Worm (Caenorhabditis elegans) whole organism, mixed stage, embryonic: ENCODE results near the gene ugt-20.

Experiments used
- M03D4.4 ChIP-seq: sonication (generic microtip); optimal IDR thresholded peaks from 2 replicates; lab custom pipeline; 2017; ENCODE audit warnings: mild to moderate bottlenecking, missing genetic modification characterization, missing compliant biosample characterization
- bed-3 ChIP-seq: fragments of 200-800 bp; sonication (Bioruptor generic); optimal IDR thresholded peaks from 3 replicates; lab custom pipeline; 2018; ENCODE audit warnings: mild to moderate bottlenecking, missing genetic modification characterization, moderate library complexity, missing compliant biosample characterization
- blmp-1 ChIP-seq: fragments of 150-350 bp; optimal IDR thresholded peaks from 2 replicates; lab custom pipeline; 2014; ENCODE audit warnings: missing biosample characterization, missing genetic modification characterization
- ceh-43 ChIP-seq: fragments of 200-800 bp; sonication (Bioruptor generic); optimal IDR thresholded peaks from 2 replicates; lab custom pipeline; 2018; ENCODE audit warnings: mild to moderate bottlenecking, missing genetic modification characterization, moderate library complexity, missing compliant biosample characterization
- ceh-83 ChIP-seq: fragments of 200-800 bp; sonication (Bioruptor generic); optimal IDR thresholded peaks from 2 replicates; lab custom pipeline; 2018; ENCODE audit warnings: mild to moderate bottlenecking, missing genetic modification characterization, missing compliant biosample characterization
- ces-1 ChIP-seq: fragments of 150-350 bp; optimal IDR thresholded peaks from 2 replicates; lab custom pipeline; 2014; ENCODE audit warnings: missing biosample characterization, missing genetic modification reagents, missing genetic modification characterization
- cnd-1 ChIP-seq: fragments of 200-800 bp; sonication (Bioruptor generic); optimal IDR thresholded peaks from 2 replicates; lab custom pipeline; 2018; ENCODE audit warnings: mild to moderate bottlenecking, missing genetic modification characterization, missing compliant biosample characterization
- drap-1 ChIP-seq: fragments of 200-800 bp; sonication (Bioruptor generic); optimal IDR thresholded peaks from 3 replicates; lab custom pipeline; 2018; ENCODE audit warnings: mild to moderate bottlenecking, missing genetic modification characterization, missing compliant biosample characterization
- elt-1 ChIP-seq: sonication (generic microtip); optimal IDR thresholded peaks from 2 replicates; lab custom pipeline; 2017; ENCODE audit warnings: missing genetic modification characterization, mild to moderate bottlenecking, missing compliant biosample characterization, antibody characterized with exemption, moderate library complexity, borderline replicate concordance; ENCODE audit not compliant: insufficient read depth
- elt-3 ChIP-seq: fragments of 150-350 bp; optimal IDR thresholded peaks from 2 replicates; lab custom pipeline; 2014; ENCODE audit warnings: missing biosample characterization, missing genetic modification characterization
- flh-1 ChIP-seq: fragments of 200-800 bp; sonication (Bioruptor generic); optimal IDR thresholded peaks from 2 replicates; lab custom pipeline; 2018; ENCODE audit warnings: mild to moderate bottlenecking, missing genetic modification characterization, moderate library complexity, missing compliant biosample characterization
- ham-2 ChIP-seq: fragments of 200-800 bp; sonication (Bioruptor generic); optimal IDR thresholded peaks from 2 replicates; lab custom pipeline; 2018; ENCODE audit warnings: mild to moderate bottlenecking, missing genetic modification characterization, missing compliant biosample characterization
- hlh-1 ChIP-seq: fragments of 150-350 bp; optimal IDR thresholded peaks from 2 replicates; lab custom pipeline; 2014; ENCODE audit warnings: missing biosample characterization, missing genetic modification reagents, missing genetic modification characterization
- lin-13 ChIP-seq: fragments of 150-350 bp; optimal IDR thresholded peaks from 2 replicates; lab custom pipeline; 2014; ENCODE audit warnings: missing biosample characterization, missing genetic modification characterization
- lsy-2 ChIP-seq: fragments of 150-350 bp; optimal IDR thresholded peaks from 2 replicates; lab custom pipeline; 2014; ENCODE audit warnings: missing biosample characterization, missing genetic modification characterization
- mab-5 ChIP-seq: fragments of 150-350 bp; optimal IDR thresholded peaks from 2 replicates; lab custom pipeline; 2014; ENCODE audit warnings: missing biosample characterization, missing genetic modification characterization
- mep-1 ChIP-seq: fragments of 150-350 bp; optimal IDR thresholded peaks from 2 replicates; lab custom pipeline; 2017; ENCODE audit warnings: missing biosample characterization, missing genetic modification reagents, missing genetic modification characterization, inconsistent platforms
- mls-2 ChIP-seq: sonication (generic microtip); optimal IDR thresholded peaks from 2 replicates; lab custom pipeline; 2016; ENCODE audit warnings: mild to moderate bottlenecking, missing genetic modification characterization, moderate library complexity, missing compliant biosample characterization
- nhr-2 ChIP-seq: fragments of 150-350 bp; optimal IDR thresholded peaks from 2 replicates; lab custom pipeline; 2014; ENCODE audit warnings: missing biosample characterization, missing genetic modification characterization
- nhr-237 ChIP-seq: fragments of 150-350 bp; optimal IDR thresholded peaks from 2 replicates; lab custom pipeline; 2014; ENCODE audit warnings: missing biosample characterization, missing genetic modification characterization
- nhr-28 ChIP-seq: fragments of 150-350 bp; optimal IDR thresholded peaks from 2 replicates; lab custom pipeline; 2014; ENCODE audit warnings: missing biosample characterization, missing genetic modification characterization
- nhr-76 ChIP-seq: sonication (generic microtip); optimal IDR thresholded peaks from 2 replicates; lab custom pipeline; 2017; ENCODE audit warnings: missing biosample characterization, missing genetic modification characterization
- pha-4 ChIP-seq: fragments of 150-350 bp; optimal IDR thresholded peaks from 2 replicates; lab custom pipeline; 2018; ENCODE audit warnings: missing biosample characterization, missing genetic modification reagents, missing genetic modification characterization
- sem-2 ChIP-seq: fragments of 200-800 bp; sonication (Bioruptor generic); optimal IDR thresholded peaks from 2 replicates; lab custom pipeline; 2018; ENCODE audit warnings: mild to moderate bottlenecking, missing genetic modification characterization, missing compliant biosample characterization
- snpc-4 ChIP-seq: fragments of 150-350 bp; optimal IDR thresholded peaks from 2 replicates; lab custom pipeline; 2014; ENCODE audit warnings: missing biosample characterization, missing genetic modification characterization
- sptf-1 ChIP-seq: sonication (generic microtip); optimal IDR thresholded peaks from 2 replicates; lab custom pipeline; 2017; ENCODE audit warnings: mild to moderate bottlenecking, missing genetic modification characterization, moderate library complexity, missing compliant biosample characterization
- tbx-8 ChIP-seq: fragments of 200-800 bp; sonication (Bioruptor generic); optimal IDR thresholded peaks from 2 replicates; lab custom pipeline; 2018; ENCODE audit warnings: mild to moderate bottlenecking, missing genetic modification characterization, moderate library complexity, missing compliant biosample characterization
- unc-120 ChIP-seq: sonication (generic microtip); optimal IDR thresholded peaks from 2 replicates; lab custom pipeline; 2017; ENCODE audit warnings: missing genetic modification characterization, missing compliant biosample characterization; ENCODE audit not compliant: poor library complexity, severe bottlenecking
- unc-39 ChIP-seq: fragments of 150-350 bp; optimal IDR thresholded peaks from 2 replicates; lab custom pipeline; 2014; ENCODE audit warnings: missing biosample characterization, missing genetic modification characterization
- unc-62 ChIP-seq: fragments of 150-350 bp; optimal IDR thresholded peaks from 2 replicates; lab custom pipeline; 2014; ENCODE audit warnings: missing biosample characterization, missing genetic modification reagents, missing genetic modification characterization
- zip-8 ChIP-seq: fragments of 150-350 bp; optimal IDR thresholded peaks from 2 replicates; lab custom pipeline; 2014; ENCODE audit warnings: missing biosample characterization, missing genetic modification characterization
- ztf-11 ChIP-seq: fragments of 150-350 bp; optimal IDR thresholded peaks from 2 replicates; lab custom pipeline; 2014; ENCODE audit warnings: missing biosample characterization, missing genetic modification characterization

The ugt-20 gene

DNA sequence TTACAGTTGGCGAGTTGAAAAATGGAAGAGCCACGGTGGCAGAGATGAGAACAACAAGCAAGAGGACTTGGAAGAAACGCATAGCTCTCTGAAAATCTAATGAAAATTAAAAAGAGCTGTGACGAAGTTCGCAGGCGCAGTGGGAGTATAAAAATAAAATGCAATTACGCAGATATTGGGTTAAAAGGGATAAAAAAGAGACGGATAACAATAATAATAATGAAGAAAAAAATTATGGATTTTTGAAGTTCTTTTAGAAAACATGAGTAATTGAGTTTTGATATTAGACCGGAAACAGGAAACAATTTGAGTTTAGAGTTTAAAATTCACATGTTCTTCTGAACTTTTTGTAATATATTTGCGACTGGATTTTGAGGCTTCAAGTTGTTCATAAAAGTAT is 28.9 kb upstream of the ugt-20 start, which contains the start of gene M03D4.3:
M03D4.3 (minus strand) TSS at position 101 of the 400 bp plus-strand sequence.
- TF ChIP-seq lin-13 (tag; lab: Kevin White, UChicago) (no peak), cnd-1 (tag; lab: Kevin White, UChicago) (no peak), zip-8 (tag; lab: Kevin White, UChicago) (no peak)
- TF ChIP-seq, all 35 proteins: peak for 0

ce11 chrIV:6108665-6109064 is 25.3 kb upstream of the ugt-20 start:
- TF ChIP-seq flh-1 (GFP tag; lab: Kevin White, UChicago) (no peak), unc-39 (tag; lab: Kevin White, UChicago) (no peak), nhr-28 (tag; lab: Kevin White, UChicago) (no peak), sptf-1 (tag; lab: Kevin White, UChicago) (no peak), ztf-11 (tag; lab: Kevin White, UChicago) (no peak), bed-3 (no peak), M03D4.4 (tag; lab: Kevin White, UChicago) (no peak), nhr-237 (tag; lab: Kevin White, UChicago) (no peak), mab-5 (tag; lab: Kevin White, UChicago) (no peak), elt-1 (tag; lab: Kevin White, UChicago) (no peak), sem-2 (GFP tag; lab: Kevin White, UChicago) (no peak)

DNA sequence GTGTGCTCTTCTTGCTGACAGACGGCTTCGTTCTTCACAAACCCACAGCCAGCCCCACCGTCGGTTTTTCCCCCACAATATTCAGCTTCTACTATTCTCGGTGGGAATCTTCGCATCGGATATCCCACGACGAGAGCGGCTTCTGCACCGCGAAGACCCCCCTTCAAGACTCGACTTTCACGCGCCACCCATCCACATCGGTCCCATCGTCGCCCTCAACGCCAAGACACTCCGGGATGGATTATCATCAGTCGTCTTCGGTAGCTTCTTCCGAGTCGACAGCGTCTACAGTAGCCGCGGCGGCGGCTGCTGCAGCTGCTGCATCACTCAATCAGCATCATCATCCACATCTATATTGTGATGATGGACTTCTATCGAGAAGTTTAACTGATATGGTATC is 21.0 kb upstream of the ugt-20 start:
- no peak for TF ChIP-seq mab-5 (tag; lab: Kevin White, UChicago)
- TF ChIP-seq lin-13 (tag; lab: Kevin White, UChicago): no peak
- TF ChIP-seq nhr-76: no peak
- TF ChIP-seq unc-62 (GFP tag; lab: Kevin White, UChicago): no peak
- TF ChIP-seq unc-120 (tag; lab: Kevin White, UChicago): no peak
- TF ChIP-seq hlh-1: no peak
- no peak for TF ChIP-seq M03D4.4 (tag; lab: Kevin White, UChicago)
- TF ChIP-seq drap-1 (GFP tag; lab: Kevin White, UChicago): no peak
- no peak for TF ChIP-seq nhr-2 (tag; lab: Kevin White, UChicago)
- no peak for TF ChIP-seq elt-1 (tag; lab: Kevin White, UChicago)
- no peak for TF ChIP-seq ham-2
- TF ChIP-seq blmp-1 (tag; lab: Kevin White, UChicago): no peak
- no peak for TF ChIP-seq ceh-43 (GFP tag; lab: Kevin White, UChicago)
- TF ChIP-seq elt-3: no peak
- no peak for TF ChIP-seq pha-4 (tag; lab: Kevin White, UChicago)

- no peak for TF ChIP-seq nhr-76
- no peak for TF ChIP-seq sptf-1 (tag; lab: Kevin White, UChicago)
- TF ChIP-seq sem-2 (GFP tag; lab: Kevin White, UChicago): no peak
- TF ChIP-seq mep-1 (tag; lab: Kevin White, UChicago): no peak
- no peak for TF ChIP-seq nhr-237 (tag; lab: Kevin White, UChicago)
- no peak for TF ChIP-seq nhr-2 (tag; lab: Kevin White, UChicago)
- no peak for TF ChIP-seq lin-13 (tag; lab: Kevin White, UChicago)
- TF ChIP-seq lsy-2: no peak
Measured at ce11 chrIV:6099770-6100169, 16.4 kb upstream of the ugt-20 start.

DNA sequence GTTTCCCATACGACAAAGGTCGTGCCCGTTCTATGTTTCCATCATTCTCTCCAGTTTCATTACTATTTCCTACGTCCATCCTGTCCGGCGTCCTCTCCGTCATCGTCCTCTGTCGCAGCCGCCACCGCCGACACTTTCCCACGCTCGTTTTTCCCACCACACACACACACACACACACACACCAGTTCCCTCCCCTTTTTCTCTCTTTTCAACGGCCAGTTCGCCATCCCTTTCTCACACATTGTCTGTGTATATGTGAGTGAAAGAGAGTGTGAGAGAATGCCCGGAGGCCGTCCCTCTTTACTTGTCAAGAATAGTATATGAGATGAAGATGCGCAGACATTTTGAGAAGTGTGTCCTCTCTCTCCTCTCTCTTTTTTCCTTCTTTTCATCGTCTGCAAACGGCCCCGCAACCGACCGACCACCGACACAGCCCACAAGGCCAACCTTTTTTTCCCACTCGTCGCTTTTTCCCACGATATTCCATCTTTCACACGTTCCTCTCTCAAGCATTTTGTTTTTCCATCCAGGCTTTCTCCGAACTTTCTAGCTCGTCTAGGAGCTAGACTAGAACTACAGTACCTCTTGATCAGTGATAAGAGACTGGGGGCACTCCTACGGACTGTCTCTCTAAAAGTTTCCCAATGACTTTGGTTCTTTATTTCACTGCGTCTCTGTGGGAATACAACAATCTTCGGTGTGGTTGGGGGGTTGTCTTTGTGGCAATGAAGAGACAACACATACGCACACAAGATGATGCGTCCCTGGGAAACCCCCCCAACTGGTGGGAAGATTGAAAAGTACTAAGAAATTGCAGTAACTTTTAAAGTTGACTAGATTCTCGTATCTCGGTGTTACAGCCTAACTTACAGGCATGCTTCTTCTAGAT is 13.9 kb upstream of the ugt-20 start:
- peak; percentile 56 for TF ChIP-seq mep-1 (tag; lab: Kevin White, UChicago)
- peak; percentile 9 for TF ChIP-seq elt-1 (tag; lab: Kevin White, UChicago)
- peak; percentile 57 for TF ChIP-seq hlh-1
- TF ChIP-seq ceh-83 (GFP tag; lab: Kevin White, UChicago): no peak
- peak; percentile 73 for TF ChIP-seq sptf-1 (tag; lab: Kevin White, UChicago)
- TF ChIP-seq snpc-4 (tag; lab: Kevin White, UChicago): no peak
- TF ChIP-seq lsy-2: no peak
- no peak for TF ChIP-seq nhr-28 (tag; lab: Kevin White, UChicago)
- TF ChIP-seq drap-1 (GFP tag; lab: Kevin White, UChicago): peak; percentile 59
- TF ChIP-seq blmp-1 (tag; lab: Kevin White, UChicago): peak; percentile 37
- peak; percentile 52 for TF ChIP-seq mls-2
- peak; percentile 66 for TF ChIP-seq M03D4.4 (tag; lab: Kevin White, UChicago)
- TF ChIP-seq nhr-237 (tag; lab: Kevin White, UChicago): peak; percentile 19
- peak; percentile 77 for TF ChIP-seq unc-120 (tag; lab: Kevin White, UChicago)
- peak; percentile 42 for TF ChIP-seq ces-1 (GFP tag; lab: Kevin White, UChicago)
- peak; percentile 69 for TF ChIP-seq nhr-2 (tag; lab: Kevin White, UChicago)
- peak; percentile 5 for TF ChIP-seq sem-2 (GFP tag; lab: Kevin White, UChicago)
- peak; percentile 91 for TF ChIP-seq unc-62 (GFP tag; lab: Kevin White, UChicago)
- no peak for TF ChIP-seq ztf-11 (tag; lab: Kevin White, UChicago)
- peak; percentile 40 for TF ChIP-seq cnd-1 (tag; lab: Kevin White, UChicago)
- TF ChIP-seq tbx-8: peak; percentile 69
